Fruit fly (Drosophila melanogaster): ENCODE results near the gene nerfin-1.
A peak's percentile ranks its signal among the peaks of the same experiment; 100 is the strongest.

Gene nerfin-1

DNA sequence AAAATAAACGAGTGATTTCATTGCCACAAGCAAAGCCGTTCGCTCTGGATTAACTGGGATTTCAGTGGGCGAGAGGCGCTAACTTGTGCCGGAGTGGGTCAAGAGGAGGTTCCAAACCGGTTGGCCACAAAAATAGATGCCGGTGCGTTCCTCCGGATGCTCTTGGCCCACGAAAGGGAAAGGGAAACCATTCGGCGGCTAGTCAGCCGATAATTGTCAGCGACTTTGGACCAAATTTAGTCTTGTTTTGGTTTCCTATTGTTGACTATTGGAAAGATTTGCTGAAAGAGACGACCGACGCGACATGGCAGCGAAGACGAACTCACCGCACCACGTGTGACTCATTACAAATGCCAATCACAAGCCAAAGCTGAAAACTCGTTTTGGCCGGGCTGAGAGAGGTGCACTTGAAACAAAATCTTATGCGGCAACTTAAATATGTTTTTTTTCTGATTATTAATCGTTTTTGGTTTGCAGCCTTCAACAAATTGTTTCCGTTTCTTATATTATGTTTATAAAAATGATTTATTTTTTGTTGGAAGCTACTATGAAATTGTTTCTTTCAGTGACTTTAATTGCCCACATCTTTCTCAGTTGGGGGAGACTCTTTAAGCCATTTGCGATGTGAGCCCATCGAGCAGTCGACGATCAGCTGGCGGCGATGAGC, 13.5 kb upstream of the nerfin-1 start, which contains the start of gene CG34056 (continued):
- TF ChIP-seq ara (GFP tag; IDR thresholded peaks at IDR 0.05) (peak; percentile 96), CG15601 (tag; optimal IDR thresholded peaks at IDR 0.05) (peak; percentile 75), CG14860 (GFP tag; IDR thresholded peaks at IDR 0.05; ENCODE audit: partially characterized antibody) (no peak), CG9817 (tag; optimal IDR thresholded peaks at IDR 0.05) (peak; percentile 85), ato (GFP tag; IDR thresholded peaks at IDR 0.05; ENCODE audit: partially characterized antibody) (no peak), CG15514 (GFP tag; optimal IDR thresholded peaks at IDR 0.05) (peak; percentile 84), slp2 (GFP tag; optimal IDR thresholded peaks at IDR 0.05) (peak; percentile 69), sisA (GFP tag; IDR thresholded peaks at IDR 0.05) (peak; percentile 93), ind (GFP tag; optimal IDR thresholded peaks at IDR 0.05) (peak; percentile 94), mld (GFP tag; IDR thresholded peaks at IDR 0.05; ENCODE audit: partially characterized antibody) (no peak), nerfin-2 (GFP tag; IDR thresholded peaks at IDR 0.05; ENCODE audit: partially characterized antibody) (no peak), jigr1 (GFP tag; IDR thresholded peaks at IDR 0.05) (peak; percentile 86), Hey (tag; optimal IDR thresholded peaks at IDR 0.05) (no peak), H2.0 (GFP tag; IDR thresholded peaks at IDR 0.05) (peak; percentile 92), nerfin-1 (tag; optimal IDR thresholded peaks at IDR 0.05) (peak; percentile 98), CG9797 (GFP tag; optimal IDR thresholded peaks at IDR 0.05) (peak; percentile 31), trem (tag; optimal IDR thresholded peaks at IDR 0.05) (peak; percentile 80), crol (GFP tag; IDR thresholded peaks at IDR 0.05) (no peak), CG11398 (GFP tag; optimal IDR thresholded peaks at IDR 0.05) (peak; percentile 38), ab (GFP tag; optimal IDR thresholded peaks at IDR 0.05) (no peak), Atf6 (GFP tag; IDR thresholded peaks at IDR 0.05) (peak; percentile 91), gfzf (GFP tag; optimal IDR thresholded peaks at IDR 0.05) (no peak), CG2202 (tag; optimal IDR thresholded peaks at IDR 0.05) (peak; percentile 60), CG17568 (GFP tag; optimal IDR thresholded peaks at IDR 0.05) (peak; percentile 72), CG10321 (GFP tag; IDR thresholded peaks at IDR 0.05) (peak; percentile 60; the same call in 1 of the 2 replicates), CG14441 (GFP tag; IDR thresholded peaks at IDR 0.05) (peak; percentile 95), slou (GFP tag; optimal IDR thresholded peaks at IDR 0.05) (peak; percentile 59), CG2120 (GFP tag; optimal IDR thresholded peaks at IDR 0.05) (peak; percentile 82), Xbp1 (GFP tag; optimal IDR thresholded peaks at IDR 0.05) (peak; percentile 90), lov (optimal IDR thresholded peaks at IDR 0.05) (no peak), lov (GFP tag; IDR thresholded peaks at IDR 0.05) (peak; percentile 93), CG18764 (GFP tag; optimal IDR thresholded peaks at IDR 0.05) (peak; percentile 91), CG14710 (tag; optimal IDR thresholded peaks at IDR 0.05) (peak; percentile 89), Bdp1 (GFP tag; optimal IDR thresholded peaks at IDR 0.05) (peak; percentile 55), fd3F (GFP tag; optimal IDR thresholded peaks at IDR 0.05) (peak; percentile 79), emc (GFP tag; optimal IDR thresholded peaks at IDR 0.05) (peak; percentile 66), sc (optimal IDR thresholded peaks at IDR 0.05) (no peak), sc (GFP tag; optimal IDR thresholded peaks at IDR 0.05) (peak; percentile 72), CG14050 (GFP tag; IDR thresholded peaks at IDR 0.05) (peak; percentile 93), Pdp1 (GFP tag; optimal IDR thresholded peaks at IDR 0.05) (peak; percentile 85), Neu2 (GFP tag; optimal IDR thresholded peaks at IDR 0.05; ENCODE audit: borderline replicate concordance) (no peak), NC2β (GFP tag; optimal IDR thresholded peaks at IDR 0.05) (peak; percentile 64), CG10565 (GFP tag; optimal IDR thresholded peaks at IDR 0.05) (peak; percentile 58), dysf (GFP tag; IDR thresholded peaks at IDR 0.05) (peak; percentile 97), Asciz (GFP tag; optimal IDR thresholded peaks at IDR 0.05) (peak; percentile 94), chinmo (GFP tag; IDR thresholded peaks at IDR 0.05; ENCODE audit: partially characterized antibody) (peak; percentile 86; the same call in 2 of the 4 replicates), fd96Cb (tag; optimal IDR thresholded peaks at IDR 0.05) (peak; percentile 95), MTF-1 (GFP tag; optimal IDR thresholded peaks at IDR 0.05; ENCODE audit: borderline replicate concordance) (peak; percentile 88), Oli (tag; optimal IDR thresholded peaks at IDR 0.05) (peak; percentile 89)

Measured in whole organism, embryonic.